Fruit fly (Drosophila melanogaster) whole organism, embryonic: ENCODE data around the gene da.
A peak's percentile ranks its signal among the peaks of the same experiment; 100 is the strongest.

Source experiments
- CG12155 ChIP-seq: fragments of 200-800 bp; sonication (Bioruptor generic); optimal IDR thresholded peaks from 3 replicates; lab custom pipeline; 2016; ENCODE audit warnings: missing biosample characterization, missing genetic modification characterization
- CG6689 ChIP-seq: fragments of 200-800 bp; sonication (Bioruptor generic); IDR thresholded peaks from 2 replicates; pipeline ENCODE4 v1.3.6; 2022; ENCODE audit warnings: missing biosample characterization, missing genetic modification characterization
- D19A ChIP-seq: fragments of 200-800 bp; optimal IDR thresholded peaks from 3 replicates; lab custom pipeline; 2019; ENCODE audit warnings: missing biosample characterization, mild to moderate bottlenecking, missing genetic modification characterization, moderate library complexity
- Drgx ChIP-seq: fragments of 200-800 bp; sonication (Bioruptor generic); IDR thresholded peaks from 2 replicates; pipeline ENCODE4 v1.3.6; 2022; ENCODE audit warnings: missing biosample characterization, missing genetic modification characterization
- HHEX ChIP-seq: fragments of 200-800 bp; sonication (Bioruptor generic); optimal IDR thresholded peaks from 3 replicates; lab custom pipeline; 2017; ENCODE audit warnings: missing biosample characterization, mild to moderate bottlenecking, missing genetic modification characterization, missing genetic modification reagents
- NC2β ChIP-seq: fragments of 200-800 bp; sonication (Bioruptor generic); optimal IDR thresholded peaks from 2 replicates; lab custom pipeline; 2016; ENCODE audit warnings: missing biosample characterization, missing genetic modification characterization
- Sry-δ ChIP-seq: fragments of 200-800 bp; sonication (Bioruptor generic); optimal IDR thresholded peaks from 2 replicates; lab custom pipeline; 2016; ENCODE audit warnings: missing biosample characterization, missing genetic modification characterization
- gcm ChIP-seq: fragments of 200-800 bp; sonication (Bioruptor generic); optimal IDR thresholded peaks from 2 replicates; lab custom pipeline; 2019; ENCODE audit warnings: missing biosample characterization, mild to moderate bottlenecking, missing genetic modification characterization, moderate library complexity
- lmd ChIP-seq: fragments of 200-800 bp; sonication (Bioruptor generic); IDR thresholded peaks from 2 replicates; pipeline ENCODE4 v1.3.6; 2022; ENCODE audit warnings: missing biosample characterization, missing genetic modification characterization
- zfh2 ChIP-seq: fragments of 200-800 bp; sonication (Bioruptor generic); optimal IDR thresholded peaks from 2 replicates; lab custom pipeline; 2016; ENCODE audit warnings: missing biosample characterization, missing genetic modification characterization

DNA sequence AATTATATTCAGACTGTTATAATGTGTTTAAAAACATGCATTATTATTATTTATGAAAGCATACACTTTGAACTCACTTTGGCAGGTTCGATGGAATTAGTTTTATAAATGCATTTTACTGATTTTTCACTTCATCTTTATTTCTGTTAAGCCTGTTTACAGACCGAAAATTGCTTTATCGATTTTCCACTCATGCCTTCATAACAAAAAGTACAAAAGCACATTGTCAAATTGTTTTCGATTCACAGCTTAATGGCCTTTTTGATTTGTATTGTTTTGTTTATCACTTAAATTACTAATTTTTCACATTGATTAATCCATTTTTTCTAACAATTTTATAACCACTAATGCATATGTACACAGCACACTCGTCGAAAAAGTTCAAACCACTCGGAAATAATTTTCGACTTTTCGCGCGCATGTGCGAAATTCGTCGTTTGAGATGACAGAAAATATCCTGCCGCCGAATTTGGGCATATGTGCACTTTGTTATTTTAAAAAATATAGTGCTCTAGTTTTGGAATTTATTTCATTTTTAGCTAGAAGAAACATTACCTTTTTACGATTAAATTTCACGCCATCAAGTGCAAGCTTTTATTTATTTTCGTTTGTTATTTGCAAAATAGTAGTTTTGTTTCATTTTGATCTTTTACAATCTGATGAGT, 14.2 kb upstream of the da start, which contains the start of gene rho-5:
- no peak for TF ChIP-seq D19A (tag; lab: Kevin White, UChicago)
- no peak for TF ChIP-seq Drgx (GFP tag; lab: Robert Waterston, UW)
- no peak for TF ChIP-seq HHEX (GFP tag; lab: Kevin White, UChicago)
- peak; percentile 40 for TF ChIP-seq Sry-δ (GFP tag; lab: Kevin White, UChicago)
- no peak for TF ChIP-seq zfh2
- TF ChIP-seq NC2β (GFP tag; lab: Kevin White, UChicago) = no peak
- no peak for TF ChIP-seq gcm (GFP tag; lab: Kevin White, UChicago)
- TF ChIP-seq lmd = no peak
- no peak for TF ChIP-seq CG6689
- TF ChIP-seq CG12155 = no peak
